Worm (Caenorhabditis elegans) whole organism, mixed stage, embryonic: ENCODE measurements around the gene hst-3.1.

Experiments used
- cnd-1 ChIP-seq: fragments of 200-800 bp; sonication (Bioruptor generic); optimal IDR thresholded peaks from 2 replicates; lab custom pipeline; 2018; ENCODE audit warnings: mild to moderate bottlenecking, missing genetic modification characterization, missing compliant biosample characterization
- elt-1 ChIP-seq: sonication (generic microtip); optimal IDR thresholded peaks from 2 replicates; lab custom pipeline; 2017; ENCODE audit warnings: missing genetic modification characterization, mild to moderate bottlenecking, missing compliant biosample characterization, antibody characterized with exemption, moderate library complexity, borderline replicate concordance; ENCODE audit not compliant: insufficient read depth
- mep-1 ChIP-seq: fragments of 150-350 bp; optimal IDR thresholded peaks from 2 replicates; lab custom pipeline; 2017; ENCODE audit warnings: missing biosample characterization, missing genetic modification reagents, missing genetic modification characterization, inconsistent platforms
- nhr-76 ChIP-seq: sonication (generic microtip); optimal IDR thresholded peaks from 2 replicates; lab custom pipeline; 2017; ENCODE audit warnings: missing biosample characterization, missing genetic modification characterization
- pha-4 ChIP-seq: fragments of 150-350 bp; optimal IDR thresholded peaks from 2 replicates; lab custom pipeline; 2018; ENCODE audit warnings: missing biosample characterization, missing genetic modification reagents, missing genetic modification characterization
- snpc-4 ChIP-seq: fragments of 150-350 bp; optimal IDR thresholded peaks from 2 replicates; lab custom pipeline; 2014; ENCODE audit warnings: missing biosample characterization, missing genetic modification characterization
- unc-39 ChIP-seq: fragments of 150-350 bp; optimal IDR thresholded peaks from 2 replicates; lab custom pipeline; 2014; ENCODE audit warnings: missing biosample characterization, missing genetic modification characterization

- TF ChIP-seq pha-4 (tag; lab: Kevin White, UChicago) (no peak), nhr-76 (tag; lab: Kevin White, UChicago) (no peak), elt-1 (tag; lab: Kevin White, UChicago) (peak; percentile 59), cnd-1 (tag; lab: Kevin White, UChicago) (no peak), unc-39 (tag; lab: Kevin White, UChicago) (no peak), mep-1 (no peak), snpc-4 (tag; lab: Kevin White, UChicago) (no peak)
Measured at ce11 chrII:6176154-6176897, 7.3 kb upstream of the hst-3.1 start.
